Fruit fly (Drosophila melanogaster): Measurements from ENCODE around the gene betaTub85D.

The betaTub85D gene

dm6 chr3R:9416951-9417350, 6.9 kb upstream of the betaTub85D start:
- TF ChIP-seq CG9437 (GFP tag; optimal IDR thresholded peaks at IDR 0.05): peak; percentile 56
- TF ChIP-seq scrt (GFP tag; optimal IDR thresholded peaks at IDR 0.05): no peak
- TF ChIP-seq PHDP (tag; optimal IDR thresholded peaks at IDR 0.05): no peak
- TF ChIP-seq nmo (GFP tag; optimal IDR thresholded peaks at IDR 0.05): no peak

- TF ChIP-seq knrl (GFP tag; IDR thresholded peaks at IDR 0.05; ENCODE audit: partially characterized antibody): no peak
- TF ChIP-seq chif (GFP tag; optimal IDR thresholded peaks at IDR 0.05): no peak
- TF ChIP-seq Sin3A (optimal IDR thresholded peaks at IDR 0.05): peak; percentile 24
- no peak for TF ChIP-seq fd102C (GFP tag; optimal IDR thresholded peaks at IDR 0.05)
- peak; percentile 46 for TF ChIP-seq BEAF-32 (GFP tag; optimal IDR thresholded peaks at IDR 0.05)
- TF ChIP-seq zen2 (GFP tag; IDR thresholded peaks at IDR 0.05; ENCODE audit: partially characterized antibody): no peak
- TF ChIP-seq CG12391 (tag; optimal IDR thresholded peaks at IDR 0.05): no peak
- no peak for TF ChIP-seq btn (GFP tag; optimal IDR thresholded peaks at IDR 0.05)
- TF ChIP-seq Adf1 (GFP tag; IDR thresholded peaks at IDR 0.05): no peak
- TF ChIP-seq CoRest (tag; optimal IDR thresholded peaks at IDR 0.05): peak; percentile 42
- peak; percentile 50 for TF ChIP-seq Med (GFP tag)
- no peak for TF ChIP-seq CG11085 (GFP tag; IDR thresholded peaks at IDR 0.05)
- TF ChIP-seq mam (GFP tag; optimal IDR thresholded peaks at IDR 0.05): no peak
- no peak for TF ChIP-seq otp (GFP tag; IDR thresholded peaks at IDR 0.05)
- TF ChIP-seq Elba2 (GFP tag; optimal IDR thresholded peaks at IDR 0.05): no peak
- TF ChIP-seq CG5180 (GFP tag; optimal IDR thresholded peaks at IDR 0.05): peak; percentile 46
- no peak for TF ChIP-seq Nf-YA (GFP tag; IDR thresholded peaks at IDR 0.05)
- no peak for TF ChIP-seq CrebB (tag; optimal IDR thresholded peaks at IDR 0.05)
- no peak for TF ChIP-seq jigr1 (GFP tag; IDR thresholded peaks at IDR 0.05)
- TF ChIP-seq CG8924 (tag; optimal IDR thresholded peaks at IDR 0.05): no peak
- no peak for TF ChIP-seq Antp (GFP tag; optimal IDR thresholded peaks at IDR 0.05)
- no peak for TF ChIP-seq al (GFP tag; IDR thresholded peaks at IDR 0.05)
- no peak for TF ChIP-seq fd64A (GFP tag; optimal IDR thresholded peaks at IDR 0.05)
- no peak for TF ChIP-seq dati (GFP tag; IDR thresholded peaks at IDR 0.05)
- TF ChIP-seq CG34422 (GFP tag; IDR thresholded peaks at IDR 0.05): no peak
- TF ChIP-seq stwl (tag; optimal IDR thresholded peaks at IDR 0.05): peak; percentile 58
- no peak for TF ChIP-seq CG13624 (GFP tag; optimal IDR thresholded peaks at IDR 0.05)
- no peak for TF ChIP-seq h (optimal IDR thresholded peaks at IDR 0.05)
- TF ChIP-seq nau (GFP tag; optimal IDR thresholded peaks at IDR 0.05): no peak
- no peak for TF ChIP-seq maf-S (GFP tag; optimal IDR thresholded peaks at IDR 0.05)
- TF ChIP-seq nmo (GFP tag; optimal IDR thresholded peaks at IDR 0.05): peak; percentile 42
- peak; percentile 47; the same call in 2 of the 3 replicates for TF ChIP-seq HLH4C (GFP tag; IDR thresholded peaks at IDR 0.05; ENCODE audit: partially characterized antibody)
- TF ChIP-seq Dref (GFP tag; IDR thresholded peaks at IDR 0.05): peak; percentile 66
- TF ChIP-seq Bdp1 (GFP tag; optimal IDR thresholded peaks at IDR 0.05): no peak
- TF ChIP-seq mirr (GFP tag; optimal IDR thresholded peaks at IDR 0.05): no peak
- no peak for TF ChIP-seq CG10543 (GFP tag; optimal IDR thresholded peaks at IDR 0.05)
- TF ChIP-seq CG9727 (GFP tag; optimal IDR thresholded peaks at IDR 0.05): no peak
- TF ChIP-seq HLH54F (GFP tag; optimal IDR thresholded peaks at IDR 0.05): no peak
- TF ChIP-seq trem (tag; optimal IDR thresholded peaks at IDR 0.05): peak; percentile 97
- TF ChIP-seq HLHmδ (GFP tag; optimal IDR thresholded peaks at IDR 0.05): no peak
- no peak for TF ChIP-seq Dbx (GFP tag; IDR thresholded peaks at IDR 0.05)
- TF ChIP-seq CG12219 (GFP tag; optimal IDR thresholded peaks at IDR 0.05): no peak
- no peak for TF ChIP-seq CG9437 (GFP tag; optimal IDR thresholded peaks at IDR 0.05)
- TF ChIP-seq Side (GFP tag; optimal IDR thresholded peaks at IDR 0.05): no peak
- no peak for TF ChIP-seq wor (GFP tag; IDR thresholded peaks at IDR 0.05)
- TF ChIP-seq CG12071 (GFP tag; optimal IDR thresholded peaks at IDR 0.05): no peak
- peak; percentile 83 for TF ChIP-seq sens (GFP tag)
These were observed 2.0 kb upstream of the betaTub85D start, which contains the start of the genes Task7 and alpha-Man-IIa for dm6 chr3R:9411928-9412640. Task7 (minus strand) TSS chr3R:9412293. alpha-Man-IIa (plus strand) TSS chr3R:9412548.

Data from whole organism, embryonic.